Worm (Caenorhabditis elegans) whole organism, young adult: Measurements from ENCODE around the gene skr-9.

Experiments
- F33H1.4 ChIP-seq: fragments of 200-800 bp; sonication (Bioruptor generic); IDR thresholded peaks from 2 replicates; pipeline ENCODE4 v1.3.6; 2022; ENCODE audit warnings: missing genetic modification reagents, missing genetic modification characterization, missing compliant biosample characterization
- ceh-91 ChIP-seq: fragments of 200-800 bp; sonication (Bioruptor generic); IDR thresholded peaks from 2 replicates; pipeline ENCODE4 v1.3.6; 2022; ENCODE audit warnings: missing genetic modification reagents, missing genetic modification characterization, missing compliant biosample characterization
- madf-3 ChIP-seq: fragments of 200-800 bp; sonication (Bioruptor generic); IDR thresholded peaks from 2 replicates; pipeline ENCODE4 v1.3.6; 2022; ENCODE audit warnings: missing genetic modification reagents, missing genetic modification characterization, missing compliant biosample characterization
- unc-62 ChIP-seq: fragments of 150-350 bp; optimal IDR thresholded peaks from 2 replicates; lab custom pipeline; 2014; ENCODE audit warnings: missing biosample characterization, missing genetic modification reagents, missing genetic modification characterization

DNA sequence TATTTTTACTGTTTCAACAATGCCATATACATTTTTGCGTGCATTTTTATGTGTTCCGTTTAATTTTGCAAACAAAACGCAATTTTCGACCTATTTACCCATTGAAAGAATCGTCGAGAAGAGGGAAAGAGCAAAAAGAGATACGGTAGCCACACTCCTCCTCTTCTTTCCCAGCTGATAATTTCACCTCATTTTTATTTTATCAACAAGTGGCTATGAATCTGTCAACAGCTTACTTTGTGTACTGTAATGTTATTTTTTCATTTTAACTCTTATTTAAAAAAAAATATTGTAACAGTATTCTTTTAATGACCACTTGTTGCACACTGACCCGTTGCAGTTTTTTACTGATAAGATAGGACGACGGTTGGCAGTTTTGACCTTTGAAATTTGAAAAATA lies 11.6 kb downstream of the skr-9 start:
- no peak for TF ChIP-seq ceh-91 (GFP tag; lab: Robert Waterston, UW)
- TF ChIP-seq unc-62 (GFP tag; lab: Kevin White, UChicago): no peak
- no peak for TF ChIP-seq F33H1.4 (GFP tag; lab: Robert Waterston, UW)
- no peak for TF ChIP-seq madf-3
